Worm (Caenorhabditis elegans) whole organism, L2 larva: ENCODE measurements around the gene T27D12.1.

Experiments used
- Y55F3AM.14 ChIP-seq: fragments of 200-800 bp; sonication (Bioruptor generic); optimal IDR thresholded peaks from 2 replicates; lab custom pipeline; 2018; ENCODE audit warnings: mild to moderate bottlenecking, missing genetic modification characterization, missing compliant biosample characterization
- ceh-16 ChIP-seq: fragments of 150-350 bp; optimal IDR thresholded peaks from 2 replicates; lab custom pipeline; 2014; ENCODE audit warnings: missing biosample characterization, missing genetic modification characterization
- egl-27 ChIP-seq: sonication (generic microtip); optimal IDR thresholded peaks from 3 replicates; lab custom pipeline; 2017; ENCODE audit warnings: missing biosample characterization, missing genetic modification reagents, missing genetic modification characterization
- elt-3 ChIP-seq: sonication (generic microtip); optimal IDR thresholded peaks from 2 replicates; lab custom pipeline; 2017; ENCODE audit warnings: missing biosample characterization, missing genetic modification characterization
- fos-1 ChIP-seq: fragments of 150-350 bp; optimal IDR thresholded peaks from 2 replicates; lab custom pipeline; 2014; ENCODE audit warnings: missing biosample characterization, missing genetic modification characterization
- lin-13 ChIP-seq: fragments of 150-350 bp; optimal IDR thresholded peaks from 2 replicates; lab custom pipeline; 2014; ENCODE audit warnings: missing biosample characterization, missing genetic modification reagents, missing genetic modification characterization
- lin-39 ChIP-seq: fragments of 150-350 bp; optimal IDR thresholded peaks from 2 replicates; lab custom pipeline; 2014; ENCODE audit warnings: missing biosample characterization, missing genetic modification reagents, missing genetic modification characterization
- lsy-2 ChIP-seq, 2 experiments: fragments of 150-350 bp in 1 of 2; sonication (generic microtip) in 1 of 2; optimal IDR thresholded peaks; 2 replicates each; lab custom pipeline; 2014 to 2017; ENCODE audit warnings: missing biosample characterization in 2 of 2, missing genetic modification characterization in 2 of 2
- mbf-1 ChIP-seq: sonication (generic microtip); optimal IDR thresholded peaks from 2 replicates; lab custom pipeline; 2017; ENCODE audit warnings: missing biosample characterization, missing genetic modification characterization
- nhr-12 ChIP-seq: fragments of 150-350 bp; optimal IDR thresholded peaks from 2 replicates; lab custom pipeline; 2014; ENCODE audit warnings: missing biosample characterization, missing genetic modification characterization
- nhr-237 ChIP-seq: fragments of 150-350 bp; optimal IDR thresholded peaks from 2 replicates; lab custom pipeline; 2014; ENCODE audit warnings: missing biosample characterization, missing genetic modification characterization
- nhr-25 ChIP-seq: fragments of 150-350 bp; sonication (generic microtip); optimal IDR thresholded peaks from 3 replicates; lab custom pipeline; 2014; ENCODE audit warnings: missing biosample characterization, missing genetic modification characterization
- unc-39 ChIP-seq: fragments of 150-350 bp; optimal IDR thresholded peaks from 2 replicates; lab custom pipeline; 2014; ENCODE audit warnings: missing biosample characterization, missing genetic modification characterization
- ztf-11 ChIP-seq: sonication (generic microtip); optimal IDR thresholded peaks from 2 replicates; lab custom pipeline; 2017; ENCODE audit warnings: missing biosample characterization, missing genetic modification characterization

ce11 chrII:11889420-11890075 lies 47.1 kb downstream of the T27D12.1 start:
- TF ChIP-seq egl-27 (tag; lab: Kevin White, UChicago) (no peak), nhr-237 (tag; lab: Kevin White, UChicago) (no peak), nhr-25 (tag; lab: Kevin White, UChicago) (peak; percentile 42), unc-39 (no peak), ztf-11 (no peak), mbf-1 (no peak), fos-1 (tag; lab: Kevin White, UChicago) (no peak), elt-3 (tag; lab: Kevin White, UChicago) (no peak), Y55F3AM.14 (GFP tag; lab: Kevin White, UChicago) (no peak), nhr-12 (no peak), ceh-16 (tag; lab: Kevin White, UChicago) (no peak), lin-13 (no peak), lsy-2 (tag; optimal IDR thresholded peaks at IDR 0.05; lab: Kevin White, UChicago) (no peak), lin-39 (tag; lab: Kevin White, UChicago) (no peak)
